Fruit fly (Drosophila melanogaster): ENCODE data around the gene Arts.

Arts gene

DNA sequence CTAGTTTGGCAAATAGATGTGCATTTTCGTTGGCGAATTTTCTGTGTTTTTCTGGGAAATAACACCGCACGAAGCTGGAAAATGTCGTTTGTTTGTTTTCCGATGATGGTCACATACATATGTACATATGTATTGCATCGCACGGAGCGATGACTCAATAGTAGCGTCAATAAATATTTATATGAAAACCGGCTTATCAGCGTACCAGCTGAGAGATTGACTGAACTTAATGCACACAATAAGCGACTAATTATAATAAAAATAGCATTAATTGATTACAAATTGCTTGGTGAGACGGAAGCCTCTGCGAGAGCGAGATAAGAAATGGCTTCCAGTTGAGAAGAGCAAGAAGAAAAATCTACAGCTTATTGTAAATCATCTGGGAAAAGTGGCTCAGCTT is 41.9 kb downstream of the Arts start:
- TF ChIP-seq kay (GFP tag; ENCODE audit: borderline replicate concordance), result peak; percentile 81
- no peak for TF ChIP-seq toe (GFP tag; optimal IDR thresholded peaks at IDR 0.05)

DNA sequence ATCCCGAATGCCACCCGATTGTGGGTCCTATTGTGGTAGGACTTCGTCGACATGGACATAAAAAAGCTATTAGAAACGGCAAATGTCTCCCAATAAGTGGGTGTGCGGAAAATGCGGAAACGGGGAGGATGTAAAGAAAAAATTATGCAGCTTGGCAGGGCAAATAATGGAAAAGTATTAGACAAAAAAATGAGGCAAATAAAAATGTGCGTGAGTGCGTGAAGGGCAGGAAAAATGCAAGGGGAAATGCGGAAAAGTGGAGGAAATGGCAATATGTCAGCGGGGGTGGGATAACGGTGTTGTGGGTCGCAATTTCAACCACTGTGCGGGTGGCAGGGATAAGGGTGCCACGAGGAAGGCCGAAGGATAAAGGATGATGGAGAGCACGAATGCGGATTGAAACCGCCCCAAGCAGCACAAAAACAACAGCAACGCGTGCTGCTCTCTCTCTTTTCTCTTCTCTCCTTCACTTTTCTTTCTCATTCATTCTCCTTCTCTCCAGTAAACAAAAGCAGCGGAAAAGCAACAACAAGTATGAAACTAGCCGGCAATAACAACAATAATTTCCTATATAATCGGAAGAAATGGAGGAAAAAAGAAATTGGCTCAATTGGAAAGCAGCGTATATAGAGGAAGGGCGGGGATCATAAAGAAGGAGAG is 42.8 kb downstream of the Arts start:
- TF ChIP-seq CG33017 (tag; optimal IDR thresholded peaks at IDR 0.05), result no peak
- no peak for TF ChIP-seq Crg-1 (GFP tag; optimal IDR thresholded peaks at IDR 0.05)
- TF ChIP-seq CG7045 (GFP tag; optimal IDR thresholded peaks at IDR 0.05), result no peak
- TF ChIP-seq CG11617 (GFP tag; optimal IDR thresholded peaks at IDR 0.05), result no peak
- TF ChIP-seq Hr96 (GFP tag; optimal IDR thresholded peaks at IDR 0.05), result no peak
- TF ChIP-seq ovo (GFP tag; optimal IDR thresholded peaks at IDR 0.05), result no peak
- TF ChIP-seq CG1620 (GFP tag; optimal IDR thresholded peaks at IDR 0.05), result no peak
- no peak for TF ChIP-seq kay (GFP tag; ENCODE audit: borderline replicate concordance)
- TF ChIP-seq bab1 (GFP tag; optimal IDR thresholded peaks at IDR 0.05), result no peak
- TF ChIP-seq CG12768 (GFP tag; optimal IDR thresholded peaks at IDR 0.05), result no peak

DNA sequence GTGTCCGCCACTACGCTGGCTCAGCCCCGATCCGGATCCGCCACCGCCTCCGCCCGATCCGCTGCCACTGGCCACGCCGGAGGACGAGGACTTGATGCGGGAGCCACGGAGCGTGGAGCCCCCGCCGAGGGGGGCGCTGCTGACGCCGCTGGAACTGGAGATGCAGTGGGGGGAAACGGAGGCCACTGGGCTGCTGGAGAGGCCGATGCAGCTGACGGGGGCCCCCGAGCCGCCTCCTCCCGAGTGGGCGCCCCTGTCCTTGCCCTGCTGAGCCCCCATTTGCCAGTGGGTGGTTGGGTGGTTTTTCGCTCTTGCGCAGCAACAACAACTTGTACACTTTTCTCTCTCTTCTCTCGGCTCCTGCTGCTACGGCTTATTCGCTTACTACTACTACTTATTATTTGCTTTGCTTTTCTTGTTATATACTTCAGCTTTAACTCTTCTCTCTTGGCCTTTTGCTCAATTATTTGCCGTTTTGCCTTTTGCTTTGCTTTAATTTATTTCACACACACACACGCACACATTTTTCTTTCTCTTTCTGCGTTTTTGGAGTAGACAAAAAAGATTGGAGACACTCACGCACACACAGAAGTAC is 44.3 kb downstream of the Arts start:
- TF ChIP-seq CG5204 (GFP tag; optimal IDR thresholded peaks at IDR 0.05) (no peak), CG7045 (GFP tag; optimal IDR thresholded peaks at IDR 0.05) (no peak), pad (GFP tag; optimal IDR thresholded peaks at IDR 0.05) (no peak), Crg-1 (GFP tag; optimal IDR thresholded peaks at IDR 0.05) (no peak), ovo (GFP tag; optimal IDR thresholded peaks at IDR 0.05) (no peak), CG7101 (tag; optimal IDR thresholded peaks at IDR 0.05) (no peak), CG14711 (tag; optimal IDR thresholded peaks at IDR 0.05) (no peak), bab1 (GFP tag; optimal IDR thresholded peaks at IDR 0.05) (no peak), tj (GFP tag; optimal IDR thresholded peaks at IDR 0.05) (no peak), CG11617 (GFP tag; optimal IDR thresholded peaks at IDR 0.05) (no peak), CG1620 (GFP tag; optimal IDR thresholded peaks at IDR 0.05) (no peak), cic (GFP tag; optimal IDR thresholded peaks at IDR 0.05) (no peak), CG12768 (GFP tag; optimal IDR thresholded peaks at IDR 0.05) (no peak), Hr96 (GFP tag; optimal IDR thresholded peaks at IDR 0.05) (no peak), Mnt (GFP tag; optimal IDR thresholded peaks at IDR 0.05) (no peak), cnc (optimal IDR thresholded peaks at IDR 0.05) (no peak), kay (GFP tag; ENCODE audit: borderline replicate concordance) (no peak), Clk (GFP tag; optimal IDR thresholded peaks at IDR 0.05) (no peak), CG33017 (tag; optimal IDR thresholded peaks at IDR 0.05) (no peak), toe (GFP tag; optimal IDR thresholded peaks at IDR 0.05) (no peak)

DNA sequence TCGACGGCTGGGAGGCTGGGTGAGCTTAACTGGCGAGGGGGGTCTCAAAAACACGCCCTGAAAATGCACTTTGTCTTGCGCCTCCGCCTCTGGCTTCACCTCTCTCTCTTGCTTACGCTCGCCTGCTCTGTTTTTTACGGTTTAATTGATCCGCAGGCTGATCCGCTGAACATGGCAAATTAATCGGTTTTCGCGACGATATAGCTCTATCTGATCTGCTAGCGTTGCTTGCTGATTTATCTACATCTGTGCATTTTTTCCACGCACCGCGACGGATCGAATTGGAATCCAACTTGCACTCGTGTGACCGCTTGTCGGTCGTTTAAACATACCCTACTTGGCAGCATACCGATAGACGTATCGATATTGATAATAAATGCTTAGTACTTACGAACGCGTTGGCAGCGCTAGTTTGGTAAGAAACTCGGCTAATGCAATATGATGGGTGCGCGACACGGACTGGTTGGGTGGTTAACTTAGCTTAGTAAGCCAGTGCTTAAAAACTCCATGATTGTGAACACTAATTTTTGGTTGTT is 45.0 kb downstream of the Arts start, which contains the start of gene Abl:
Abl (minus strand) TSS at position 305 of the 536 bp plus-strand sequence.
- no peak for TF ChIP-seq kay (GFP tag; ENCODE audit: borderline replicate concordance)
- peak; percentile 67 for TF ChIP-seq CG14711 (tag; optimal IDR thresholded peaks at IDR 0.05)
- TF ChIP-seq tj (GFP tag; optimal IDR thresholded peaks at IDR 0.05), result peak; percentile 64
- TF ChIP-seq Mnt (GFP tag; optimal IDR thresholded peaks at IDR 0.05), result peak; percentile 56
- TF ChIP-seq Hr96 (GFP tag; optimal IDR thresholded peaks at IDR 0.05), result peak; percentile 74
- peak; percentile 76 for TF ChIP-seq pad (GFP tag; optimal IDR thresholded peaks at IDR 0.05)
- peak; percentile 22 for TF ChIP-seq CG11617 (GFP tag; optimal IDR thresholded peaks at IDR 0.05)
- peak; percentile 71 for TF ChIP-seq Clk (GFP tag; optimal IDR thresholded peaks at IDR 0.05)
- peak; percentile 85 for TF ChIP-seq CG1620 (GFP tag; optimal IDR thresholded peaks at IDR 0.05)
- peak; percentile 40 for TF ChIP-seq CG33017 (tag; optimal IDR thresholded peaks at IDR 0.05)
- TF ChIP-seq cic (GFP tag; optimal IDR thresholded peaks at IDR 0.05), result peak; percentile 54
- TF ChIP-seq toe (GFP tag; optimal IDR thresholded peaks at IDR 0.05), result peak; percentile 58
- no peak for TF ChIP-seq cnc (optimal IDR thresholded peaks at IDR 0.05)
- TF ChIP-seq CG7045 (GFP tag; optimal IDR thresholded peaks at IDR 0.05), result peak; percentile 32
- TF ChIP-seq bab1 (GFP tag; optimal IDR thresholded peaks at IDR 0.05), result peak; percentile 87
- TF ChIP-seq ovo (GFP tag; optimal IDR thresholded peaks at IDR 0.05), result peak; percentile 66
- TF ChIP-seq CG5204 (GFP tag; optimal IDR thresholded peaks at IDR 0.05), result no peak
- peak; percentile 75 for TF ChIP-seq CG7101 (tag; optimal IDR thresholded peaks at IDR 0.05)
- peak; percentile 76 for TF ChIP-seq CG12768 (GFP tag; optimal IDR thresholded peaks at IDR 0.05)
- peak; percentile 91 for TF ChIP-seq Crg-1 (GFP tag; optimal IDR thresholded peaks at IDR 0.05)

DNA sequence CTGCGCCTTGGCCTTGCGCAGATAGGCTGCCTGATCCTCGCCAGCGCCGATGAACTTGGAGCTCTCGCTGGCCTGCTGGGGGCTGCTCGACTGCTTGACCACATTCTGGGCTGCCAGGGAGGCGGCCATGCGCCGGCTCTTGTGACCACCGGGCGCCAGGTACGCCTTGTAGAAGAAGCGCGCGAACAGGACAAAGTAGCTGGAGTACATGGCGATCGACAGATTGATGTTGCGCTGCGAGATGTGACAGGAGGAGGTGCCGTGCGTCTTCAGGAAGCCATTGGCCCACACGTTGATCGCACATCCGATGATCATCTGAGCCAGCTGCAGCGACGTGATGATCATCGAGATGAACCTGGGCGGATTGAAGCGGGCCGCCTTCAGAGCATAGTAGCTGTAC is 47.4 kb downstream of the Arts start:
- TF ChIP-seq pad (GFP tag; optimal IDR thresholded peaks at IDR 0.05), result no peak
- no peak for TF ChIP-seq Crg-1 (GFP tag; optimal IDR thresholded peaks at IDR 0.05)
- TF ChIP-seq CG11617 (GFP tag; optimal IDR thresholded peaks at IDR 0.05), result no peak
- no peak for TF ChIP-seq tj (GFP tag; optimal IDR thresholded peaks at IDR 0.05)
- TF ChIP-seq kay (GFP tag; ENCODE audit: borderline replicate concordance), result no peak
- TF ChIP-seq Mnt (GFP tag; optimal IDR thresholded peaks at IDR 0.05), result no peak
- TF ChIP-seq CG12768 (GFP tag; optimal IDR thresholded peaks at IDR 0.05), result no peak
- TF ChIP-seq Clk (GFP tag; optimal IDR thresholded peaks at IDR 0.05), result no peak

DNA sequence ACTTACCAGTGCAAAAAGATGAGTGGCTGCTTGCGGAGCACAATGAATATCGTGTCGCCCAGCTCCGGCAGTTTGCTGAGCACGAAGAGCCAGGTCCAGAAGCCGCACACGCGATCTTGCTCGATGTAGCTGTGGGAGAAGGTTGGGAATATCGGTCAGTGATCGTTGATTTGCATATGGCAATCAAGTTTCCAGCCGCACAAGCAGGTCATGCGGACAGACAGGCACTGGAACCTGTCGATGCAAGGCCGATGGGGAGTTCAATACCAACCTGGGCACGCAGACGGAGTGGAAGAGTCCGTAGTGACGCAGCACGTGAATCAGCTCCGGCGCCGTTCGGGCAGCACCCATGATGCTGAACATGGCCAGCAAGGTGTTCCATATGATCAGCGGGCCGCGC is 48.5 kb downstream of the Arts start:
- TF ChIP-seq toe (GFP tag; optimal IDR thresholded peaks at IDR 0.05), result no peak
- TF ChIP-seq cic (GFP tag; optimal IDR thresholded peaks at IDR 0.05), result no peak
- TF ChIP-seq CG33017 (tag; optimal IDR thresholded peaks at IDR 0.05), result no peak
- no peak for TF ChIP-seq Hr96 (GFP tag; optimal IDR thresholded peaks at IDR 0.05)
- no peak for TF ChIP-seq tj (GFP tag; optimal IDR thresholded peaks at IDR 0.05)
- no peak for TF ChIP-seq Clk (GFP tag; optimal IDR thresholded peaks at IDR 0.05)
- TF ChIP-seq pad (GFP tag; optimal IDR thresholded peaks at IDR 0.05), result no peak
- no peak for TF ChIP-seq Mnt (GFP tag; optimal IDR thresholded peaks at IDR 0.05)
- no peak for TF ChIP-seq CG12768 (GFP tag; optimal IDR thresholded peaks at IDR 0.05)
- no peak for TF ChIP-seq CG7045 (GFP tag; optimal IDR thresholded peaks at IDR 0.05)
- TF ChIP-seq Crg-1 (GFP tag; optimal IDR thresholded peaks at IDR 0.05), result no peak
